Fruit fly (Drosophila melanogaster) whole organism, wandering third instar larva: ENCODE measurements around the gene CG43185.

Experiments
- Abd-B ChIP-seq: fragments of >200 bp; optimal IDR thresholded peaks from 2 replicates; lab custom pipeline; 2017; ENCODE audit warnings: missing biosample characterization, missing genetic modification characterization
- Dfd ChIP-seq: fragments of >200 bp; optimal IDR thresholded peaks from 2 replicates; lab custom pipeline; 2017; ENCODE audit warnings: missing biosample characterization, missing genetic modification characterization
- Hnf4 ChIP-seq: fragments of 200-800 bp; sonication (Bioruptor generic); optimal IDR thresholded peaks from 2 replicates; lab custom pipeline; 2016; ENCODE audit warnings: missing biosample characterization, mild to moderate bottlenecking, missing genetic modification characterization
- dmrt93B ChIP-seq: fragments of 200-800 bp; sonication (Bioruptor generic); optimal IDR thresholded peaks from 2 replicates; lab custom pipeline; 2018; ENCODE audit warnings: missing biosample characterization, mild to moderate bottlenecking, missing genetic modification characterization
- foxo ChIP-seq, 2 experiments: fragments of 200-800 bp; sonication (Bioruptor generic); optimal IDR thresholded peaks; 2 replicates in 1 of 2; 3 replicates in 1 of 2; lab custom pipeline; 2016 to 2017; ENCODE audit warnings: missing biosample characterization in 2 of 2, missing genetic modification characterization in 2 of 2
- lola ChIP-seq: fragments of >200 bp; optimal IDR thresholded peaks from 2 replicates; lab custom pipeline; 2017; ENCODE audit warnings: missing biosample characterization, missing genetic modification characterization
- psq ChIP-seq: fragments of 200-800 bp; sonication (Bioruptor generic); optimal IDR thresholded peaks from 3 replicates; lab custom pipeline; 2017; ENCODE audit warnings: missing biosample characterization, mild to moderate bottlenecking, missing genetic modification characterization, moderate library complexity
- rgr ChIP-seq: fragments of 200-800 bp; sonication (Bioruptor generic); optimal IDR thresholded peaks from 3 replicates; lab custom pipeline; 2016; ENCODE audit warnings: missing biosample characterization, mild to moderate bottlenecking, missing genetic modification characterization
- sv ChIP-seq: fragments of 200-800 bp; sonication (Bioruptor generic); optimal IDR thresholded peaks from 3 replicates; lab custom pipeline; 2016; ENCODE audit warnings: missing biosample characterization, missing genetic modification characterization
- woc ChIP-seq: sonication (Bioruptor generic); optimal IDR thresholded peaks from 2 replicates; lab custom pipeline; 2016; ENCODE audit warnings: missing biosample characterization, mild to moderate bottlenecking, missing genetic modification characterization

DNA sequence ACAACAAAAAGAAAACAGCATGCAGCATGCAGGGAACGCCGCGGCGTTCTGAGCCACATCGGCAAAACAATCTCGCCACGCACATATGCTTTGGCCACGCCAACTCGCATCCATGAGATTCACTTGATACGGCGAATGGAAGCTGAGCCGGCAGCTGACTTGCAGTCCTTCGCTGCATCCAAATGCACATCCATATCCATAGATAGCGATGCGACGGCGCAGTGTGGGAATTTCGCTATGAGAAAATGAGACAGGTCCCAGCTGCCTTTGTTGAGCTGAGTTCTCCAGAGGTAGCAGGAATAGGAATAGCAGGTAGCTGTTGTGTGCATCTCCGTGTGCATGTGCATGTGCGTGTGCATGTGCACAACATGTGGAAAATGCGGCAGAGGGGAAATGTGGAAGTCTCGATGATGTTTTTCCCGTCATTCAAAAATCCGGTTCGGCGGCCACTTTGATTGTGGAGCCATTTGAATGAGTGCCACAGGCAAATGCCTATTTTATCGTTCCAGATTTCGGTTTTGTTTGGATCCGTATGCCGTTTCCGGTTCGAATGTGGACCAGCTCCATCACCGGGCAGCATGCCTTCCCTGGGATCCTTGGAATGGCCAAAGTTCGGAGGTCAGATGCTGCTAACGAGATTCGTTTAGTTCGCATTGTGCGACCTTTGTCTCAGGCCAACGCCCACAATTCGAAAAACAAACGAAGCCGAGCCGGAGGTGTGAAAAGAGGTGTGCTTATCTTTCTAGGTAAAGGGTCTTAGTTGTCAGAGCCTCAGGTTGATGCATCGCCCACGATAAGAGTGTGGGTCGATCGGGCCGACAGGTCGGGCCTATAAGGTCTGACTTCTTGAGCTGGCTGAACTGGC lies 13.6 kb upstream of the CG43185 start:
- no peak for TF ChIP-seq Dfd (GFP tag; lab: Kevin White, UChicago)
- no peak for TF ChIP-seq sv (GFP tag; lab: Kevin White, UChicago)
- TF ChIP-seq Abd-B (GFP tag; lab: Kevin White, UChicago) = no peak
- TF ChIP-seq rgr (GFP tag; lab: Kevin White, UChicago) = no peak
- TF ChIP-seq foxo (GFP tag; optimal IDR thresholded peaks at IDR 0.05; lab: Kevin White, UChicago) = no peak
- TF ChIP-seq lola (GFP tag; lab: Kevin White, UChicago) = no peak
- TF ChIP-seq dmrt93B (GFP tag; lab: Kevin White, UChicago) = no peak
- no peak for TF ChIP-seq Hnf4 (GFP tag; lab: Kevin White, UChicago)
- no peak for TF ChIP-seq woc (GFP tag; lab: Kevin White, UChicago)
- no peak for TF ChIP-seq psq
